Worm (Caenorhabditis elegans) whole organism, late embryonic: ENCODE measurements around the gene F09C6.13.

Experiments
- C08G9.2 ChIP-seq: sonication (generic microtip); optimal IDR thresholded peaks from 2 replicates; lab custom pipeline; 2016; ENCODE audit warnings: mild to moderate bottlenecking, missing genetic modification characterization, moderate library complexity, missing compliant biosample characterization
- F13H6.1 ChIP-seq: sonication (generic microtip); optimal IDR thresholded peaks from 2 replicates; lab custom pipeline; 2016; ENCODE audit warnings: missing genetic modification characterization, missing compliant biosample characterization
- K02D7.2 ChIP-seq: sonication (generic microtip); optimal IDR thresholded peaks from 2 replicates; lab custom pipeline; 2017; ENCODE audit warnings: mild to moderate bottlenecking, missing genetic modification characterization, missing compliant biosample characterization
- K09A11.1 ChIP-seq: sonication (generic microtip); optimal IDR thresholded peaks from 2 replicates; lab custom pipeline; 2017; ENCODE audit warnings: antibody characterized with exemption, mild to moderate bottlenecking, missing genetic modification characterization, missing compliant biosample characterization; ENCODE audit not compliant: insufficient read depth
- T23F11.4 ChIP-seq: fragments of 200-800 bp; sonication (Bioruptor generic); optimal IDR thresholded peaks from 2 replicates; lab custom pipeline; 2018; ENCODE audit warnings: mild to moderate bottlenecking, missing genetic modification characterization, missing compliant biosample characterization
- ahr-1 ChIP-seq: sonication (generic microtip); optimal IDR thresholded peaks from 2 replicates; lab custom pipeline; 2016; ENCODE audit warnings: missing genetic modification characterization, missing compliant biosample characterization
- ceh-14 ChIP-seq: sonication (generic microtip); optimal IDR thresholded peaks from 2 replicates; lab custom pipeline; 2016; ENCODE audit warnings: missing genotype, missing genetic modification characterization, missing compliant biosample characterization
- ceh-18 ChIP-seq: sonication (generic microtip); optimal IDR thresholded peaks from 2 replicates; lab custom pipeline; 2016; ENCODE audit warnings: missing genetic modification characterization, missing compliant biosample characterization
- ceh-19 ChIP-seq: fragments of 200-800 bp; sonication (Bioruptor generic); optimal IDR thresholded peaks from 2 replicates; lab custom pipeline; 2018; ENCODE audit warnings: mild to moderate bottlenecking, missing genetic modification characterization, missing compliant biosample characterization
- ceh-30 ChIP-seq: fragments of 150-350 bp; optimal IDR thresholded peaks from 2 replicates; lab custom pipeline; 2014; ENCODE audit warnings: missing biosample characterization, missing genetic modification characterization
- ceh-34 ChIP-seq: sonication (generic microtip); optimal IDR thresholded peaks from 2 replicates; lab custom pipeline; 2016; ENCODE audit warnings: mild to moderate bottlenecking, missing genetic modification characterization, missing compliant biosample characterization
- ceh-6 ChIP-seq: fragments of 200-800 bp; sonication (Bioruptor generic); optimal IDR thresholded peaks from 2 replicates; lab custom pipeline; 2018; ENCODE audit warnings: mild to moderate bottlenecking, missing genetic modification characterization, missing compliant biosample characterization
- dmd-4 ChIP-seq: sonication (generic microtip); optimal IDR thresholded peaks from 2 replicates; lab custom pipeline; 2016; ENCODE audit warnings: borderline replicate concordance, missing genetic modification characterization, missing compliant biosample characterization
- elt-2 ChIP-seq: sonication (generic microtip); optimal IDR thresholded peaks from 2 replicates; lab custom pipeline; 2016; ENCODE audit warnings: missing genetic modification reagents, missing genetic modification characterization, missing compliant biosample characterization
- elt-4 ChIP-seq: sonication (generic microtip); optimal IDR thresholded peaks from 2 replicates; lab custom pipeline; 2016; ENCODE audit warnings: missing genetic modification characterization, missing compliant biosample characterization
- ets-4 ChIP-seq: sonication (generic microtip); optimal IDR thresholded peaks from 2 replicates; lab custom pipeline; 2016; ENCODE audit warnings: missing genetic modification characterization, missing compliant biosample characterization
- fax-1 ChIP-seq: sonication (generic microtip); optimal IDR thresholded peaks from 2 replicates; lab custom pipeline; 2016; ENCODE audit warnings: missing genotype, missing genetic modification characterization, missing compliant biosample characterization
- fkh-10 ChIP-seq: fragments of 150-350 bp; optimal IDR thresholded peaks from 2 replicates; lab custom pipeline; 2014; ENCODE audit warnings: missing biosample characterization, missing genetic modification reagents, missing genetic modification characterization
- fkh-6 ChIP-seq: sonication (generic microtip); optimal IDR thresholded peaks from 2 replicates; lab custom pipeline; 2016; ENCODE audit warnings: missing genetic modification characterization, missing compliant biosample characterization
- hlh-13 ChIP-seq: fragments of 200-800 bp; sonication (Bioruptor generic); optimal IDR thresholded peaks from 2 replicates; lab custom pipeline; 2018; ENCODE audit warnings: mild to moderate bottlenecking, missing genetic modification characterization, missing compliant biosample characterization
- lim-6 ChIP-seq: sonication (generic microtip); optimal IDR thresholded peaks from 2 replicates; lab custom pipeline; 2016; ENCODE audit warnings: missing genetic modification characterization, missing compliant biosample characterization
- mec-3 ChIP-seq: sonication (generic microtip); optimal IDR thresholded peaks from 2 replicates; lab custom pipeline; 2016; ENCODE audit warnings: borderline replicate concordance, missing genetic modification characterization, missing compliant biosample characterization
- nhr-232 ChIP-seq: sonication (generic microtip); optimal IDR thresholded peaks from 2 replicates; lab custom pipeline; 2016; ENCODE audit warnings: missing genetic modification characterization, missing compliant biosample characterization
- pag-3 ChIP-seq: sonication (generic microtip); optimal IDR thresholded peaks from 2 replicates; lab custom pipeline; 2016; ENCODE audit warnings: missing compliant biosample characterization, missing genetic modification characterization, borderline replicate concordance
- pha-2 ChIP-seq: sonication (generic microtip); optimal IDR thresholded peaks from 2 replicates; lab custom pipeline; 2017; ENCODE audit warnings: mild to moderate bottlenecking, missing genetic modification characterization, missing compliant biosample characterization
- pqm-1 ChIP-seq: sonication (generic microtip); optimal IDR thresholded peaks from 2 replicates; lab custom pipeline; 2016; ENCODE audit warnings: missing genetic modification characterization, missing compliant biosample characterization
- pros-1 ChIP-seq: fragments of 150-350 bp; optimal IDR thresholded peaks from 2 replicates; lab custom pipeline; 2014; ENCODE audit warnings: missing biosample characterization, missing genetic modification reagents, missing genetic modification characterization
- ref-2 ChIP-seq: sonication (generic microtip); optimal IDR thresholded peaks from 2 replicates; lab custom pipeline; 2016; ENCODE audit warnings: missing genetic modification characterization, missing compliant biosample characterization
- sdc-2 ChIP-seq: sonication (generic microtip); optimal IDR thresholded peaks from 2 replicates; lab custom pipeline; 2016; ENCODE audit warnings: missing genotype, missing genetic modification characterization, missing compliant biosample characterization
- sox-4 ChIP-seq: sonication (generic microtip); optimal IDR thresholded peaks from 2 replicates; lab custom pipeline; 2017; ENCODE audit warnings: mild to moderate bottlenecking, missing genetic modification characterization, inconsistent platforms, missing compliant biosample characterization
- syd-9 ChIP-seq: sonication (generic microtip); optimal IDR thresholded peaks from 2 replicates; lab custom pipeline; 2016; ENCODE audit warnings: mild to moderate bottlenecking, missing genetic modification characterization, moderate library complexity, missing compliant biosample characterization
- tbx-2 ChIP-seq: sonication (generic microtip); optimal IDR thresholded peaks from 2 replicates; lab custom pipeline; 2016; ENCODE audit warnings: missing genetic modification characterization, missing compliant biosample characterization
- tbx-7 ChIP-seq: sonication (generic microtip); optimal IDR thresholded peaks from 2 replicates; lab custom pipeline; 2016; ENCODE audit warnings: missing genotype, missing genetic modification characterization, missing compliant biosample characterization
- ttx-3 ChIP-seq: sonication (generic microtip); optimal IDR thresholded peaks from 2 replicates; lab custom pipeline; 2016; ENCODE audit warnings: missing genetic modification reagents, missing genetic modification characterization, missing compliant biosample characterization
- unc-3 ChIP-seq, 2 experiments: fragments of 200-800 bp in 1 of 2; sonication (Bioruptor generic) in 1 of 2; sonication (generic microtip) in 1 of 2; conservative IDR thresholded peaks in 1 of 2; optimal IDR thresholded peaks in 1 of 2; 2 replicates each; pipeline versions ENCODE4 v1.3.6 to Lab custom; 2016 to 2022; ENCODE audit warnings: missing compliant biosample characterization in 2 of 2, missing genetic modification characterization in 2 of 2, missing genetic modification reagents in 1 of 2
- unc-42 ChIP-seq: sonication (generic microtip); optimal IDR thresholded peaks from 2 replicates; lab custom pipeline; 2016; ENCODE audit warnings: missing genotype, missing genetic modification characterization, missing compliant biosample characterization
- unc-86 ChIP-seq: sonication (generic microtip); optimal IDR thresholded peaks from 2 replicates; lab custom pipeline; 2016; ENCODE audit warnings: missing genetic modification characterization, missing compliant biosample characterization
- zip-5 ChIP-seq: sonication (generic microtip); optimal IDR thresholded peaks from 2 replicates; lab custom pipeline; 2016; ENCODE audit warnings: missing genetic modification characterization, missing compliant biosample characterization

The F09C6.13 gene

ce11 chrV:16884744-16885143, at the start of gene F09C6.13:
TSS of gene F09C6.13 (plus strand) at chrV:16885044.
- no peak for TF ChIP-seq ceh-34
- TF ChIP-seq elt-4 (tag; lab: Kevin White, UChicago), result no peak
- TF ChIP-seq C08G9.2 (tag; lab: Kevin White, UChicago), result no peak
- TF ChIP-seq dmd-4, result no peak
- no peak for TF ChIP-seq tbx-7 (tag; lab: Kevin White, UChicago)
- TF ChIP-seq ref-2, result no peak
- TF ChIP-seq pha-2 (tag; lab: Kevin White, UChicago), result no peak
- no peak for TF ChIP-seq mec-3 (tag; lab: Kevin White, UChicago)
- no peak for TF ChIP-seq lim-6 (tag; lab: Kevin White, UChicago)
- TF ChIP-seq ceh-19, result no peak

- TF ChIP-seq pqm-1 (tag; lab: Kevin White, UChicago), result no peak
- TF ChIP-seq elt-4 (tag; lab: Kevin White, UChicago), result no peak
- TF ChIP-seq F13H6.1 (tag; lab: Kevin White, UChicago), result no peak
- TF ChIP-seq pha-2 (tag; lab: Kevin White, UChicago), result no peak
- TF ChIP-seq ceh-30, result no peak
- peak; percentile 7 for TF ChIP-seq ceh-18 (tag; lab: Kevin White, UChicago)
- no peak for TF ChIP-seq nhr-232 (tag; lab: Kevin White, UChicago)
- TF ChIP-seq ceh-34, result peak; percentile 56
Measured at ce11 chrV:16836100-16836499, 48.7 kb upstream of the F09C6.13 start.

- TF ChIP-seq K02D7.2 (tag; lab: Kevin White, UChicago) (no peak), nhr-232 (tag; lab: Kevin White, UChicago) (no peak), ceh-6 (GFP tag; lab: Kevin White, UChicago) (no peak), sox-4 (tag; lab: Kevin White, UChicago) (no peak), zip-5 (no peak), ceh-18 (tag; lab: Kevin White, UChicago) (no peak), pqm-1 (tag; lab: Kevin White, UChicago) (no peak), ahr-1 (tag; lab: Kevin White, UChicago) (no peak), K09A11.1 (tag; lab: Kevin White, UChicago) (no peak), fkh-6 (tag; lab: Kevin White, UChicago) (no peak), pros-1 (tag; lab: Kevin White, UChicago) (no peak), fkh-10 (no peak), elt-2 (tag; lab: Kevin White, UChicago) (no peak), unc-86 (no peak), sdc-2 (tag; lab: Kevin White, UChicago) (no peak), ceh-14 (tag; lab: Kevin White, UChicago) (no peak)
Measured at ce11 chrV:16838435-16838834, 46.4 kb upstream of the F09C6.13 start.

- TF ChIP-seq fkh-10 (no peak), syd-9 (no peak), T23F11.4 (no peak), tbx-2 (no peak), dmd-4 (no peak), ceh-30 (no peak), unc-42 (tag; lab: Kevin White, UChicago) (no peak), unc-3 (GFP tag; conservative IDR thresholded peaks at IDR 0.05; lab: Robert Waterston, UW) (no peak), unc-3 (tag; optimal IDR thresholded peaks at IDR 0.05; lab: Kevin White, UChicago) (no peak), pag-3 (no peak), pha-2 (tag; lab: Kevin White, UChicago) (no peak), ets-4 (tag; lab: Kevin White, UChicago) (no peak), fax-1 (tag; lab: Kevin White, UChicago) (no peak), nhr-232 (tag; lab: Kevin White, UChicago) (no peak), hlh-13 (no peak), ttx-3 (no peak)
- TF ChIP-seq, all 69 proteins: peak for 0
Measured at ce11 chrV:16840283-16840682, 44.6 kb upstream of the F09C6.13 start.
